Worm (Caenorhabditis elegans): ENCODE data around the gene sna-1.

The sna-1 gene

ce11 chrV:6732995-6733394, 22.5 kb upstream of the sna-1 start, which contains the start of gene grl-8:
TSS of gene grl-8 (minus strand) at chrV:6733095.
- TF ChIP-seq pes-1 (GFP tag; IDR thresholded peaks at IDR 0.05) = no peak
- TF ChIP-seq flt-1 (GFP tag; IDR thresholded peaks at IDR 0.05) = no peak
- TF ChIP-seq ama-1 (optimal IDR thresholded peaks at IDR 0.05) = no peak

DNA sequence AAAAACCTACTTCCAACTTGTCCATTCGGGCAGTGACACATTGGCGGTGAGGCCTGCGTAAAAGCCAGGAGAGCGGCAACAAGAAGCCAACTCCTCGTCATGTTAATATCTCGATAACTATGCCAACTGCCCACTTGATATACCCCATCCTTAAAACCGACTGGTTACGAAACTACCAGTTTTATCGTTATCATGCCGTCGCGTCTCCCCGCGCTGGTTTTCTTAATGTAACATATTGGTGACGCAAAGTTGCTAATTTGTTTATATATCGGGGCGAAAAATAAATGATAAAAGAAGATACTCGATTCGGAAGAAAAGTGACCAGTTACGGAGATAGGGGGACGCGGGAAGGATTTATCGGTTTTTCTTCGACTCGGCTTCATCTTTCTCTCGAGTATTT, 21.1 kb upstream of the sna-1 start, which contains the start of gene grl-9:
grl-9 (minus strand) TSS at position 101 of the 400 bp plus-strand sequence.
- TF ChIP-seq ets-7 (tag; optimal IDR thresholded peaks at IDR 0.05) (no peak), B0310.2 (tag; optimal IDR thresholded peaks at IDR 0.05) (no peak), flt-1 (GFP tag; IDR thresholded peaks at IDR 0.05) (no peak), aly-1 (tag; optimal IDR thresholded peaks at IDR 0.05) (no peak), ceh-36 (tag; optimal IDR thresholded peaks at IDR 0.05) (no peak), hnd-1 (tag; optimal IDR thresholded peaks at IDR 0.05) (no peak), F13C5.2 (tag; optimal IDR thresholded peaks at IDR 0.05) (no peak), tbx-37 (GFP tag; conservative IDR thresholded peaks at IDR 0.05) (no peak), tbx-11 (GFP tag; IDR thresholded peaks at IDR 0.05) (no peak), sea-1 (GFP tag; conservative IDR thresholded peaks at IDR 0.05) (no peak), tra-4 (tag; optimal IDR thresholded peaks at IDR 0.05) (no peak), pes-1 (GFP tag; IDR thresholded peaks at IDR 0.05) (no peak), hmbx-1 (tag; optimal IDR thresholded peaks at IDR 0.05) (no peak), ama-1 (optimal IDR thresholded peaks at IDR 0.05) (no peak), ceh-13 (GFP tag; optimal IDR thresholded peaks at IDR 0.05) (no peak), hmg-4 (GFP tag; optimal IDR thresholded peaks at IDR 0.05) (no peak), scrt-1 (GFP tag; IDR thresholded peaks at IDR 0.05) (no peak)

- no peak for TF ChIP-seq ceh-36 (tag; optimal IDR thresholded peaks at IDR 0.05)
- TF ChIP-seq B0310.2 (tag; optimal IDR thresholded peaks at IDR 0.05) = no peak
- TF ChIP-seq sea-1 (GFP tag; conservative IDR thresholded peaks at IDR 0.05) = no peak
- no peak for TF ChIP-seq scrt-1 (GFP tag; IDR thresholded peaks at IDR 0.05)
- no peak for TF ChIP-seq ama-1 (optimal IDR thresholded peaks at IDR 0.05)
- no peak for TF ChIP-seq hmg-4 (GFP tag; optimal IDR thresholded peaks at IDR 0.05)
- TF ChIP-seq hmbx-1 (tag; optimal IDR thresholded peaks at IDR 0.05) = no peak
- no peak for TF ChIP-seq tra-4 (tag; optimal IDR thresholded peaks at IDR 0.05)
- no peak for TF ChIP-seq ets-7 (tag; optimal IDR thresholded peaks at IDR 0.05)
- no peak for TF ChIP-seq F13C5.2 (tag; optimal IDR thresholded peaks at IDR 0.05)
- no peak for TF ChIP-seq tbx-37 (GFP tag; conservative IDR thresholded peaks at IDR 0.05)
- TF ChIP-seq aly-1 (tag; optimal IDR thresholded peaks at IDR 0.05) = no peak
- TF ChIP-seq hnd-1 (tag; optimal IDR thresholded peaks at IDR 0.05) = no peak
- TF ChIP-seq flt-1 (GFP tag; IDR thresholded peaks at IDR 0.05) = no peak
- no peak for TF ChIP-seq ceh-13 (GFP tag; optimal IDR thresholded peaks at IDR 0.05)
- TF ChIP-seq pes-1 (GFP tag; IDR thresholded peaks at IDR 0.05) = no peak
Observed at ce11 chrV:6727222-6727621, 16.7 kb upstream of the sna-1 start, which contains the start of gene ZC487.1. TSS of gene ZC487.1 (plus strand) at chrV:6727522.

- TF ChIP-seq scrt-1 (GFP tag; IDR thresholded peaks at IDR 0.05) (no peak), tbx-11 (GFP tag; IDR thresholded peaks at IDR 0.05) (no peak), tra-4 (tag; optimal IDR thresholded peaks at IDR 0.05) (no peak), hmg-4 (GFP tag; optimal IDR thresholded peaks at IDR 0.05) (no peak), F13C5.2 (tag; optimal IDR thresholded peaks at IDR 0.05) (no peak), B0310.2 (tag; optimal IDR thresholded peaks at IDR 0.05) (no peak), tbx-37 (GFP tag; conservative IDR thresholded peaks at IDR 0.05) (no peak)
Observed at ce11 chrV:6726279-6726678, 15.8 kb upstream of the sna-1 start.

DNA sequence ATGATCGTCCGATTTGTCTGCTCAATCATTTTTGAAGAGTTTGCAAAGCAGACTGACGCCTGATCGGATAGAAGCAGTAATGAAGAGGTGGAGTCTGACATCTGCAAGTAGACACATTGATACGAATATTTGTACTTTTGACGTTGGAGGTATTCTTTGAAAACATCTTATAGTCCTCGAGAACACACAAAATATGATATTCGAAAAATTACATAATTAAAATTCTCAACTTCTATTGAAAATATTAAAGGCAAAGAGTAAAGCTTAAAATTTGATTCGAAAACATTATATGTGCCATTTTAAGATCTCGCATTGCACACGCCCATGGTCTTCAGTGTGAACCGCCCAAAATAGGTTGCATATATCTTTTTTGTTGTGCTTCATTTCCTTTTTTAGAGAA, 11.9 kb upstream of the sna-1 start, which contains the start of gene ZC487.2:
ZC487.2 (minus strand) TSS at position 101 of the 400 bp plus-strand sequence.
- TF ChIP-seq ets-7 (tag; optimal IDR thresholded peaks at IDR 0.05) (no peak), ceh-13 (GFP tag; optimal IDR thresholded peaks at IDR 0.05) (no peak), ama-1 (optimal IDR thresholded peaks at IDR 0.05) (no peak), ceh-36 (tag; optimal IDR thresholded peaks at IDR 0.05) (no peak), hnd-1 (tag; optimal IDR thresholded peaks at IDR 0.05) (no peak), tbx-37 (GFP tag; conservative IDR thresholded peaks at IDR 0.05) (no peak), flt-1 (GFP tag; IDR thresholded peaks at IDR 0.05) (no peak), tbx-11 (GFP tag; IDR thresholded peaks at IDR 0.05) (no peak), pes-1 (GFP tag; IDR thresholded peaks at IDR 0.05) (no peak), sea-1 (GFP tag; conservative IDR thresholded peaks at IDR 0.05) (no peak), aly-1 (tag; optimal IDR thresholded peaks at IDR 0.05) (no peak), tra-4 (tag; optimal IDR thresholded peaks at IDR 0.05) (no peak), scrt-1 (GFP tag; IDR thresholded peaks at IDR 0.05) (no peak)

ce11 chrV:6718232-6718631, 7.8 kb upstream of the sna-1 start, which contains the start of gene srg-30:
TSS of gene srg-30 (minus strand) at chrV:6718332.
- TF ChIP-seq hmbx-1 (tag; optimal IDR thresholded peaks at IDR 0.05) (no peak), tbx-11 (GFP tag; IDR thresholded peaks at IDR 0.05) (no peak), F13C5.2 (tag; optimal IDR thresholded peaks at IDR 0.05) (no peak), ama-1 (optimal IDR thresholded peaks at IDR 0.05) (no peak), aly-1 (tag; optimal IDR thresholded peaks at IDR 0.05) (no peak), tbx-37 (GFP tag; conservative IDR thresholded peaks at IDR 0.05) (no peak), ets-7 (tag; optimal IDR thresholded peaks at IDR 0.05) (no peak), ceh-36 (tag; optimal IDR thresholded peaks at IDR 0.05) (no peak), scrt-1 (GFP tag; IDR thresholded peaks at IDR 0.05) (no peak), hmg-4 (GFP tag; optimal IDR thresholded peaks at IDR 0.05) (no peak), hnd-1 (tag; optimal IDR thresholded peaks at IDR 0.05) (no peak), tra-4 (tag; optimal IDR thresholded peaks at IDR 0.05) (no peak), sea-1 (GFP tag; conservative IDR thresholded peaks at IDR 0.05) (no peak), B0310.2 (tag; optimal IDR thresholded peaks at IDR 0.05) (no peak), pes-1 (GFP tag; IDR thresholded peaks at IDR 0.05) (no peak), flt-1 (GFP tag; IDR thresholded peaks at IDR 0.05) (no peak)

ce11 chrV:6709050-6709683, 1.3 kb downstream of the sna-1 start, which contains the start of gene dlst-1:
TSS of gene dlst-1 (minus strand) at chrV:6709101.
- TF ChIP-seq tbx-11 (GFP tag; IDR thresholded peaks at IDR 0.05) (peak; percentile 71), aly-1 (tag; optimal IDR thresholded peaks at IDR 0.05) (peak; percentile 52), hnd-1 (tag; optimal IDR thresholded peaks at IDR 0.05) (peak; percentile 19), ama-1 (optimal IDR thresholded peaks at IDR 0.05) (no peak), ets-7 (tag; optimal IDR thresholded peaks at IDR 0.05) (no peak), B0310.2 (tag; optimal IDR thresholded peaks at IDR 0.05) (peak; percentile 23), sea-1 (GFP tag; conservative IDR thresholded peaks at IDR 0.05) (peak; percentile 51; the same call in 1 of the 2 replicates), hmbx-1 (tag; optimal IDR thresholded peaks at IDR 0.05) (peak; percentile 5), hmg-4 (GFP tag; optimal IDR thresholded peaks at IDR 0.05) (peak; percentile 66), F13C5.2 (tag; optimal IDR thresholded peaks at IDR 0.05) (peak; percentile 87), ceh-36 (tag; optimal IDR thresholded peaks at IDR 0.05) (peak; percentile 49), pes-1 (GFP tag; IDR thresholded peaks at IDR 0.05) (peak; percentile 70; the same call in 1 of the 2 replicates), flt-1 (GFP tag; IDR thresholded peaks at IDR 0.05) (peak; percentile 46; the same call in 1 of the 2 replicates), tra-4 (tag; optimal IDR thresholded peaks at IDR 0.05) (no peak), tbx-37 (GFP tag; conservative IDR thresholded peaks at IDR 0.05) (no peak), scrt-1 (GFP tag; IDR thresholded peaks at IDR 0.05) (0 out of 2 replicates have a peak, but pooled peaks have one; percentile 50), ceh-13 (GFP tag; optimal IDR thresholded peaks at IDR 0.05) (peak; percentile 21)

Data from whole organism, early embryonic.